Worm (Caenorhabditis elegans) whole organism, mixed stage, embryonic: Measurements from ENCODE around the gene Y54G2A.57.

Experiments used
- ces-1 ChIP-seq: fragments of 150-350 bp; optimal IDR thresholded peaks from 2 replicates; lab custom pipeline; 2014; ENCODE audit warnings: missing biosample characterization, missing genetic modification reagents, missing genetic modification characterization
- elt-3 ChIP-seq: fragments of 150-350 bp; optimal IDR thresholded peaks from 2 replicates; lab custom pipeline; 2014; ENCODE audit warnings: missing biosample characterization, missing genetic modification characterization
- lin-13 ChIP-seq: fragments of 150-350 bp; optimal IDR thresholded peaks from 2 replicates; lab custom pipeline; 2014; ENCODE audit warnings: missing biosample characterization, missing genetic modification characterization
- mep-1 ChIP-seq: fragments of 150-350 bp; optimal IDR thresholded peaks from 2 replicates; lab custom pipeline; 2017; ENCODE audit warnings: missing biosample characterization, missing genetic modification reagents, missing genetic modification characterization, inconsistent platforms
- nhr-12 ChIP-seq: fragments of 150-350 bp; optimal IDR thresholded peaks from 2 replicates; lab custom pipeline; 2014; ENCODE audit warnings: missing biosample characterization, missing genetic modification characterization
- nhr-237 ChIP-seq: fragments of 150-350 bp; optimal IDR thresholded peaks from 2 replicates; lab custom pipeline; 2014; ENCODE audit warnings: missing biosample characterization, missing genetic modification characterization
- nhr-28 ChIP-seq: fragments of 150-350 bp; optimal IDR thresholded peaks from 2 replicates; lab custom pipeline; 2014; ENCODE audit warnings: missing biosample characterization, missing genetic modification characterization
- nhr-76 ChIP-seq: sonication (generic microtip); optimal IDR thresholded peaks from 2 replicates; lab custom pipeline; 2017; ENCODE audit warnings: missing biosample characterization, missing genetic modification characterization
- snpc-4 ChIP-seq: fragments of 150-350 bp; optimal IDR thresholded peaks from 2 replicates; lab custom pipeline; 2014; ENCODE audit warnings: missing biosample characterization, missing genetic modification characterization
- sptf-1 ChIP-seq: sonication (generic microtip); optimal IDR thresholded peaks from 2 replicates; lab custom pipeline; 2017; ENCODE audit warnings: mild to moderate bottlenecking, missing genetic modification characterization, moderate library complexity, missing compliant biosample characterization
- unc-39 ChIP-seq: fragments of 150-350 bp; optimal IDR thresholded peaks from 2 replicates; lab custom pipeline; 2014; ENCODE audit warnings: missing biosample characterization, missing genetic modification characterization
- unc-62 ChIP-seq: fragments of 150-350 bp; optimal IDR thresholded peaks from 2 replicates; lab custom pipeline; 2014; ENCODE audit warnings: missing biosample characterization, missing genetic modification reagents, missing genetic modification characterization
- ztf-11 ChIP-seq: fragments of 150-350 bp; optimal IDR thresholded peaks from 2 replicates; lab custom pipeline; 2014; ENCODE audit warnings: missing biosample characterization, missing genetic modification characterization

DNA sequence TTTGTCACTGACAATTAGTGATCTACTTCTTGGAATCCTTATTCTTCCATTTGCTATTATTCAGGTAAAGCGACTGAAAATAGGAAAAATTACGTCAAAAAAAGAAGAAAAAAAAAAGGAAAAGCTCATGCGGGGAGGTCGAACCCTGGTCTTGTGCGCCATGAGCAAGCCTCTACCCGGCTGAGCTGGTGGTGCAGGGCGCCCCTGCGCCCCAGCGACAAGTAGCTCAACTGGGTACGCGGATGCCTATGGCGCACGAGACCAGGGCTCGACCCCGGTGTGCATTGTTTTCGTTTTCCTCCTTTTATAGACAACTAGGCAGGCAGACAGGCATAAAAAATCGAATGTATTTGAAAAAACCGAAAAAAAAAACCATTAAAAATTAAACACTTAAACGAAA, 9.5 kb upstream of the Y54G2A.57 start:
- no peak for TF ChIP-seq mep-1
- TF ChIP-seq nhr-28 = no peak
- no peak for TF ChIP-seq unc-62 (GFP tag; lab: Kevin White, UChicago)
- TF ChIP-seq ztf-11 = no peak
- no peak for TF ChIP-seq unc-39 (tag; lab: Kevin White, UChicago)
- TF ChIP-seq nhr-76 (tag; lab: Kevin White, UChicago) = no peak
- no peak for TF ChIP-seq nhr-12
- no peak for TF ChIP-seq snpc-4
- TF ChIP-seq sptf-1 (tag; lab: Kevin White, UChicago) = no peak
- no peak for TF ChIP-seq elt-3 (tag; lab: Kevin White, UChicago)
- no peak for TF ChIP-seq nhr-237 (tag; lab: Kevin White, UChicago)
- TF ChIP-seq ces-1 (GFP tag; lab: Kevin White, UChicago) = no peak
- no peak for TF ChIP-seq lin-13 (tag; lab: Kevin White, UChicago)
